Worm (Caenorhabditis elegans) whole organism, L1 larva: ENCODE data around the gene mcat-1.

Experiments used
- C04F5.9 ChIP-seq: sonication (generic microtip); optimal IDR thresholded peaks from 2 replicates; lab custom pipeline; 2016; ENCODE audit warnings: missing genetic modification characterization, missing compliant biosample characterization
- C16A3.4 ChIP-seq: fragments of 150-350 bp; optimal IDR thresholded peaks from 2 replicates; lab custom pipeline; 2014; ENCODE audit warnings: missing biosample characterization, missing genetic modification characterization
- C34B4.2 ChIP-seq: sonication (generic microtip); optimal IDR thresholded peaks from 2 replicates; lab custom pipeline; 2017; ENCODE audit warnings: mild to moderate bottlenecking, missing genetic modification characterization, missing compliant biosample characterization
- F16B12.6 ChIP-seq: fragments of 150-350 bp; optimal IDR thresholded peaks from 2 replicates; lab custom pipeline; 2014; ENCODE audit warnings: missing biosample characterization, missing genetic modification characterization
- alr-1 ChIP-seq: fragments of 200-800 bp; sonication (Bioruptor generic); optimal IDR thresholded peaks from 2 replicates; lab custom pipeline; 2018; ENCODE audit warnings: borderline replicate concordance, mild to moderate bottlenecking, missing genetic modification characterization, missing compliant biosample characterization
- ama-1 ChIP-seq: fragments of 150-350 bp; optimal IDR thresholded peaks from 2 replicates; lab custom pipeline; 2014
- blmp-1 ChIP-seq: fragments of 150-350 bp; optimal IDR thresholded peaks from 2 replicates; lab custom pipeline; 2014; ENCODE audit warnings: missing biosample characterization, missing genetic modification characterization
- ceh-63 ChIP-seq: fragments of 200-800 bp; sonication (Bioruptor generic); optimal IDR thresholded peaks from 2 replicates; lab custom pipeline; 2018; ENCODE audit warnings: mild to moderate bottlenecking, missing genetic modification characterization, missing compliant biosample characterization
- ceh-90 ChIP-seq: sonication (generic microtip); optimal IDR thresholded peaks from 2 replicates; lab custom pipeline; 2016; ENCODE audit warnings: missing genetic modification characterization, missing compliant biosample characterization
- ces-1 ChIP-seq: fragments of 150-350 bp; optimal IDR thresholded peaks from 2 replicates; lab custom pipeline; 2014; ENCODE audit warnings: missing biosample characterization, missing genetic modification reagents, missing genetic modification characterization
- dsc-1 ChIP-seq: sonication (generic microtip); optimal IDR thresholded peaks from 2 replicates; lab custom pipeline; 2016; ENCODE audit warnings: mild to moderate bottlenecking, missing genetic modification characterization, missing compliant biosample characterization
- efl-3 ChIP-seq: fragments of 200-800 bp; sonication (Bioruptor generic); optimal IDR thresholded peaks from 2 replicates; lab custom pipeline; 2018; ENCODE audit warnings: mild to moderate bottlenecking, missing genetic modification characterization, missing compliant biosample characterization
- elt-2 ChIP-seq: sonication (generic microtip); optimal IDR thresholded peaks from 2 replicates; lab custom pipeline; 2016; ENCODE audit warnings: missing genetic modification characterization, mild to moderate bottlenecking, inconsistent platforms, missing compliant biosample characterization, missing genetic modification reagents
- elt-3 ChIP-seq, 6 experiments: fragments of 150-350 bp in 1 of 6; sonication (generic microtip); optimal IDR thresholded peaks; 2 replicates each; lab custom pipeline; 2017 to 2018; ENCODE audit warnings: missing biosample characterization in 6 of 6, missing genetic modification characterization in 6 of 6, inconsistent platforms in 1 of 6
- fkh-4 ChIP-seq: sonication (generic microtip); optimal IDR thresholded peaks from 2 replicates; lab custom pipeline; 2016; ENCODE audit warnings: missing compliant biosample characterization, missing genetic modification characterization, borderline replicate concordance
- fkh-8 ChIP-seq: sonication (generic microtip); optimal IDR thresholded peaks from 2 replicates; lab custom pipeline; 2016; ENCODE audit warnings: mild to moderate bottlenecking, missing genetic modification characterization, missing compliant biosample characterization
- fos-1 ChIP-seq: fragments of 150-350 bp; optimal IDR thresholded peaks from 2 replicates; lab custom pipeline; 2014; ENCODE audit warnings: missing biosample characterization, missing genetic modification characterization
- grh-1 ChIP-seq: fragments of 200-800 bp; sonication (Bioruptor generic); IDR thresholded peaks from 2 replicates; pipeline ENCODE4 v1.3.6; 2022; ENCODE audit warnings: missing genetic modification reagents, missing genetic modification characterization, missing compliant biosample characterization
- hlh-17 ChIP-seq: fragments of 200-800 bp; sonication (Bioruptor generic); optimal IDR thresholded peaks from 2 replicates; lab custom pipeline; 2018; ENCODE audit warnings: missing genetic modification characterization, mild to moderate bottlenecking, missing compliant biosample characterization, moderate library complexity, borderline replicate concordance
- irx-1 ChIP-seq: sonication (generic microtip); optimal IDR thresholded peaks from 2 replicates; lab custom pipeline; 2016; ENCODE audit warnings: missing genetic modification characterization, missing compliant biosample characterization
- isw-1 ChIP-seq: fragments of 200-800 bp; sonication (Bioruptor generic); IDR thresholded peaks from 2 replicates; pipeline ENCODE4 v1.3.6; 2022; ENCODE audit warnings: missing genetic modification characterization, missing compliant biosample characterization
- jun-1 ChIP-seq: fragments of 150-350 bp; optimal IDR thresholded peaks from 2 replicates; lab custom pipeline; 2014; ENCODE audit warnings: missing biosample characterization, missing genetic modification reagents, missing genetic modification characterization
- lin-13 ChIP-seq: fragments of 150-350 bp; optimal IDR thresholded peaks from 2 replicates; lab custom pipeline; 2014; ENCODE audit warnings: missing biosample characterization, missing genetic modification reagents, missing genetic modification characterization
- lin-14 ChIP-seq: fragments of 200-800 bp; sonication (Bioruptor generic); optimal IDR thresholded peaks from 2 replicates; lab custom pipeline; 2018; ENCODE audit warnings: mild to moderate bottlenecking, missing genetic modification characterization, moderate library complexity, missing compliant biosample characterization
- lin-15B ChIP-seq: fragments of 150-350 bp; sonication (generic microtip); optimal IDR thresholded peaks from 3 replicates; lab custom pipeline; 2014; ENCODE audit warnings: missing biosample characterization, missing genetic modification characterization
- lin-35 ChIP-seq, 2 experiments: fragments of 150-350 bp; optimal IDR thresholded peaks; 2 replicates each; lab custom pipeline; 2014; ENCODE audit warnings: missing biosample characterization in 2 of 2, missing genetic modification characterization in 2 of 2, missing genetic modification reagents in 2 of 2
- lir-3 ChIP-seq: sonication (generic microtip); optimal IDR thresholded peaks from 2 replicates; lab custom pipeline; 2016; ENCODE audit warnings: mild to moderate bottlenecking, missing genetic modification characterization, moderate library complexity, missing compliant biosample characterization; ENCODE audit not compliant: poor library complexity
- mdl-1 ChIP-seq, 2 experiments: fragments of 150-350 bp; optimal IDR thresholded peaks; 2 replicates each; lab custom pipeline; 2014 to 2017; ENCODE audit warnings: missing biosample characterization in 2 of 2, missing genetic modification characterization in 2 of 2, inconsistent platforms in 1 of 2
- nhr-11 ChIP-seq: fragments of 150-350 bp; optimal IDR thresholded peaks from 2 replicates; lab custom pipeline; 2014; ENCODE audit warnings: missing biosample characterization, missing genetic modification characterization
- nhr-19 ChIP-seq: fragments of 200-800 bp; sonication (Bioruptor generic); conservative IDR thresholded peaks from 2 replicates; pipeline ENCODE4 v1.3.6; 2022; ENCODE audit warnings: missing genetic modification characterization, missing compliant biosample characterization
- nhr-20 ChIP-seq: sonication (generic microtip); optimal IDR thresholded peaks from 2 replicates; lab custom pipeline; 2016; ENCODE audit warnings: mild to moderate bottlenecking, missing genetic modification characterization, missing compliant biosample characterization
- nhr-71 ChIP-seq: sonication (generic microtip); optimal IDR thresholded peaks from 2 replicates; lab custom pipeline; 2016; ENCODE audit warnings: mild to moderate bottlenecking, missing genetic modification characterization, moderate library complexity, missing compliant biosample characterization
- nhr-76 ChIP-seq: sonication (generic microtip); optimal IDR thresholded peaks from 2 replicates; lab custom pipeline; 2017; ENCODE audit warnings: missing biosample characterization, missing genetic modification characterization
- nhr-77 ChIP-seq: fragments of 150-350 bp; optimal IDR thresholded peaks from 2 replicates; lab custom pipeline; 2014; ENCODE audit warnings: missing biosample characterization, missing genetic modification characterization
- nhr-84 ChIP-seq: sonication (generic microtip); optimal IDR thresholded peaks from 2 replicates; lab custom pipeline; 2017; ENCODE audit warnings: missing biosample characterization, missing genetic modification characterization
- nhr-85 ChIP-seq: sonication (generic microtip); peaks from one replicate; lab custom pipeline; 2016; ENCODE audit warnings: missing genetic modification characterization, inconsistent platforms, missing compliant biosample characterization
- nhr-90 ChIP-seq: sonication (generic microtip); optimal IDR thresholded peaks from 2 replicates; lab custom pipeline; 2016; ENCODE audit warnings: mild to moderate bottlenecking, missing genetic modification characterization, missing compliant biosample characterization; ENCODE audit not compliant: poor library complexity
- pqm-1 ChIP-seq: sonication (generic microtip); optimal IDR thresholded peaks from 3 replicates; lab custom pipeline; 2017; ENCODE audit warnings: missing biosample characterization, missing genetic modification characterization
- rnt-1 ChIP-seq: sonication (generic microtip); optimal IDR thresholded peaks from 2 replicates; lab custom pipeline; 2016; ENCODE audit warnings: mild to moderate bottlenecking, missing genetic modification characterization, moderate library complexity, missing compliant biosample characterization
- snu-23 ChIP-seq: sonication (generic microtip); optimal IDR thresholded peaks from 2 replicates; lab custom pipeline; 2016; ENCODE audit warnings: missing genetic modification characterization, missing compliant biosample characterization
- sox-4 ChIP-seq: sonication (generic microtip); optimal IDR thresholded peaks from 2 replicates; lab custom pipeline; 2016; ENCODE audit warnings: missing genetic modification characterization, missing compliant biosample characterization
- sptf-1 ChIP-seq: fragments of 150-350 bp; optimal IDR thresholded peaks from 2 replicates; lab custom pipeline; 2014; ENCODE audit warnings: missing biosample characterization, missing genetic modification characterization
- sup-37 ChIP-seq: fragments of 200-800 bp; sonication (Bioruptor generic); optimal IDR thresholded peaks from 2 replicates; lab custom pipeline; 2018; ENCODE audit warnings: mild to moderate bottlenecking, missing genetic modification characterization, missing compliant biosample characterization
- tbx-2 ChIP-seq: sonication (generic microtip); optimal IDR thresholded peaks from 2 replicates; lab custom pipeline; 2016; ENCODE audit warnings: missing genetic modification characterization, missing compliant biosample characterization
- tlp-1 ChIP-seq: fragments of 150-350 bp; optimal IDR thresholded peaks from 2 replicates; lab custom pipeline; 2014; ENCODE audit warnings: missing biosample characterization, missing genetic modification characterization
- unc-62 ChIP-seq: fragments of 150-350 bp; optimal IDR thresholded peaks from 2 replicates; lab custom pipeline; 2014; ENCODE audit warnings: missing biosample characterization, missing genetic modification reagents, missing genetic modification characterization
- unc-86 ChIP-seq: sonication (generic microtip); optimal IDR thresholded peaks from 2 replicates; lab custom pipeline; 2016; ENCODE audit warnings: missing genetic modification characterization, missing compliant biosample characterization
- unc-98 ChIP-seq: fragments of 200-800 bp; sonication (Bioruptor generic); IDR thresholded peaks from 2 replicates; pipeline ENCODE4 v1.3.6; 2022; ENCODE audit warnings: missing genetic modification characterization, missing compliant biosample characterization
- zag-1 ChIP-seq: fragments of 150-350 bp; optimal IDR thresholded peaks from 2 replicates; lab custom pipeline; 2014; ENCODE audit warnings: missing biosample characterization, missing genetic modification characterization
- ztf-11 ChIP-seq, 2 experiments: sonication (generic microtip); optimal IDR thresholded peaks; 2 replicates each; lab custom pipeline; 2016 to 2017; ENCODE audit warnings: missing genetic modification characterization in 2 of 2, missing biosample characterization in 1 of 2, missing compliant biosample characterization in 1 of 2

The mcat-1 gene

DNA sequence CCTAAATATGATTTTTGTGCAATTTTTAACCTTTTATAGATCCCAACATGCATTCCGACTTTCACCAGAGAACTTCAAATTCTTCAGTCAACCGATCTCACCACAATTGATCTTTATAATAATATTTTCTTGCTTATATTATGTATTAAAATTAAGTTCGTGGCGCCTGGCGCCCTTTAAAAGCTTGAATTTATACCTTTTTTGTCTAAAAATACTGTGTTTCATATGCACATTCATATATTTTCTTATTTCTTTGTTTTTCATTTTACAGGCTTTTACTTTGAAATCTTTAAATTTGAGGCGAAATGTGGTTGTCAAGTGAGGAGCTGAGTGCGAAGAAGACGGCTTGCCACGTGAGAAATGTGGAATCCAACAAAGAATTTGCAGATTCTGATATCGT lies 46.6 kb downstream of the mcat-1 start, which contains the start of gene rpoa-49:
rpoa-49 (plus strand) TSS at position 301 of the 400 bp plus-strand sequence.
- TF ChIP-seq nhr-84 (tag; lab: Kevin White, UChicago) (no peak), isw-1 (GFP tag; lab: Robert Waterston, UW) (no peak), lin-13 (no peak), C16A3.4 (tag; lab: Kevin White, UChicago) (no peak), ces-1 (GFP tag; lab: Kevin White, UChicago) (no peak), grh-1 (GFP tag; lab: Robert Waterston, UW) (no peak), nhr-19 (GFP tag; lab: Robert Waterston, UW) (no peak), sptf-1 (tag; lab: Kevin White, UChicago) (no peak), rnt-1 (no peak), ama-1 (lab: Kevin White, UChicago) (no peak), snu-23 (no peak), ceh-63 (GFP tag; lab: Kevin White, UChicago) (no peak), dsc-1 (tag; lab: Kevin White, UChicago) (no peak), C34B4.2 (no peak), tbx-2 (tag; lab: Kevin White, UChicago) (no peak), sup-37 (GFP tag; lab: Kevin White, UChicago) (no peak), sox-4 (no peak)

DNA sequence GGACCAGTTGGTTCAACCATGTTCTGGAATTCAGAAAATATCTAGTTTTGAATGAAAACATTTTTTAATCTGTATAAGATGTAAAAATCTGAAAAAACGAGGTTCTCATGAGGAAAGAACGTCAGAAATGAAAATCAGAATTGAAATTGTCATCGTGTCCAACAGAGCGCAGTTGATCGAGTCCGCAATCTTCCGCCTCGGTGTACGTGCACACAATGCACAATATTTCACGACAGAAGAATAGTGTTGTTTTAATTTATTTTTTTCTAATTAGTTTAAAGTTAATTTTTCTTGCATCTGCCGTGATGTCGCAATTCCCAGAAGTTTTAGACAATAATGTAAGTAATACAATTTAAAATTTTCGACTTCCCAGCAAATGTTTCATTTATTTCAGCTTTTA lies 47.7 kb downstream of the mcat-1 start, which contains the start of gene nfyc-1:
nfyc-1 (plus strand) TSS at position 268 of the 400 bp plus-strand sequence.
- TF ChIP-seq sptf-1 (tag; lab: Kevin White, UChicago): no peak
- no peak for TF ChIP-seq nhr-84 (tag; lab: Kevin White, UChicago)
- TF ChIP-seq nhr-90 (tag; lab: Kevin White, UChicago): peak; percentile 29
- TF ChIP-seq fkh-8 (tag; lab: Kevin White, UChicago): peak; percentile 57
- TF ChIP-seq fos-1 (tag; lab: Kevin White, UChicago): peak; percentile 25
- TF ChIP-seq zag-1 (tag; lab: Kevin White, UChicago): no peak
- TF ChIP-seq tbx-2 (tag; lab: Kevin White, UChicago): peak; percentile 66
- TF ChIP-seq F16B12.6 (tag; lab: Kevin White, UChicago): peak; percentile 95
- peak in 1 of 6 experiments; percentile 47 for TF ChIP-seq elt-3 (tag; optimal IDR thresholded peaks at IDR 0.05; lab: Kevin White, UChicago)
- TF ChIP-seq unc-62 (GFP tag; lab: Kevin White, UChicago): no peak
- no peak for TF ChIP-seq ceh-90 (tag; lab: Kevin White, UChicago)
- no peak for TF ChIP-seq nhr-77 (tag; lab: Kevin White, UChicago)
- TF ChIP-seq C34B4.2: no peak
- TF ChIP-seq C04F5.9 (tag; lab: Kevin White, UChicago): peak; percentile 21
- peak; percentile 56 for TF ChIP-seq rnt-1
- TF ChIP-seq hlh-17 (GFP tag; lab: Kevin White, UChicago): no peak
- TF ChIP-seq nhr-76 (tag; lab: Kevin White, UChicago): no peak
- no peak for TF ChIP-seq alr-1
- peak; percentile 61 for TF ChIP-seq nhr-20 (tag; lab: Kevin White, UChicago)
- peak; percentile 78 for TF ChIP-seq nhr-71
- TF ChIP-seq lin-35 (GFP tag; optimal IDR thresholded peaks at IDR 0.05; lab: Kevin White, UChicago): peak; percentile 76 to 86
- no peak for TF ChIP-seq fkh-4 (tag; lab: Kevin White, UChicago)
- TF ChIP-seq lir-3: peak; percentile 4
- TF ChIP-seq efl-3 (GFP tag; lab: Kevin White, UChicago): no peak
- peak; percentile 74 for TF ChIP-seq blmp-1
- TF ChIP-seq ztf-11 (tag; optimal IDR thresholded peaks at IDR 0.05; lab: Kevin White, UChicago): peak in 1 of 2 experiments; percentile 1
- TF ChIP-seq C16A3.4 (tag; lab: Kevin White, UChicago): peak; percentile 74
- no peak for TF ChIP-seq lin-14 (GFP tag; lab: Kevin White, UChicago)
- TF ChIP-seq unc-86 (tag; lab: Kevin White, UChicago): peak; percentile 50
- peak; percentile 23; the same call in 1 of the 2 replicates for TF ChIP-seq nhr-19 (GFP tag; lab: Robert Waterston, UW)
- TF ChIP-seq grh-1 (GFP tag; lab: Robert Waterston, UW): no peak
- TF ChIP-seq sox-4: no peak
- no peak for TF ChIP-seq tlp-1 (tag; lab: Kevin White, UChicago)
- TF ChIP-seq lin-13: peak; percentile 42
- no peak for TF ChIP-seq nhr-11
- TF ChIP-seq pqm-1 (tag; lab: Kevin White, UChicago): no peak
- peak in 1 of 2 experiments; percentile 73 for TF ChIP-seq mdl-1 (tag; optimal IDR thresholded peaks at IDR 0.05; lab: Kevin White, UChicago)
- peak; percentile 22 for TF ChIP-seq irx-1
- no peak for TF ChIP-seq elt-2
- peak; percentile 52 for TF ChIP-seq nhr-85
- TF ChIP-seq unc-98 (GFP tag; lab: Robert Waterston, UW): no peak
- no peak for TF ChIP-seq jun-1 (tag; lab: Kevin White, UChicago)
- TF ChIP-seq lin-15B (tag; lab: Kevin White, UChicago): peak; percentile 84
